Worm (Caenorhabditis elegans): ENCODE measurements around the gene Y69E1A.3.
A peak's percentile ranks its signal among the peaks of the same experiment; 100 is the strongest.

The Y69E1A.3 gene

DNA sequence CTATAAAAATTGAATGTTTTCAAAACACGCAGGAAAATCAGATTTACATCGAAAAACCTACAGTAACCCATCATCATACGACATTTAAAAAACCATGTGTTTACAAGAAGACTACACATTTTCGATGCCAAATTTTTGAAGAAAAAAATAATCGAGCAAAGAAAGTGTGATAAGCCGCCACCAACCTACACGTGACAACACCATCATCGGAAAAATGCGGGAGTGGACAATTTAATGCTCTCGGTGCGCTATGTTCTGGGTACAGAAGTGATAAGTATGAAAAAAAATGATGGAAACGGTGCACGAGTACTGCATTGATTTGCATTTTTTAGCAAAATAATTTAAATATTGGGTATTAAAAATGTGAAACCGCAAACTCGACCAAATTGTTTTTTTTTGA lies 12.6 kb downstream of the Y69E1A.3 start (continued):
- TF ChIP-seq hlh-17 (GFP tag; optimal IDR thresholded peaks at IDR 0.05; ENCODE audit: borderline replicate concordance): no peak
- no peak for TF ChIP-seq grh-1 (GFP tag; IDR thresholded peaks at IDR 0.05)
- TF ChIP-seq ama-1 (optimal IDR thresholded peaks at IDR 0.05): no peak
- no peak for TF ChIP-seq unc-62 (GFP tag; optimal IDR thresholded peaks at IDR 0.05)

DNA sequence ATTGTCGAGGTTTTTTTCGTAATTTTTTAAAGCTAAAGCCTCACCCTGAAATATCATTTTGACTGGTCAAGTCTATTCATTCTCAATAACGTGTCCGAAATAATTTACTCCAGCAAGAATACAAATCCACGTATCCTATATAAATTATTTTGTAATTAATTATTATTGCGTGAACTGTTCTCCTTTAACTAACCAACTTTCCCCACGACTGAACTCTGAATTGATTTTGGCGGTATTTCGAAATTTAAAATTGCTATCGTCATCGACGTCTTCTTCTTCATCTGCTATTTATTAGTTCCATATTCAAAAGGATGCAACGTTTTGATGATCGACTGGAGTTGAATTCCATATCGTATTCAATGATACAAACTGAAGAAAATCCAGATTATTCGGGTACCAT lies 14.3 kb downstream of the Y69E1A.3 start, which contains the start of the genes aqp-3 and Y69E1A.8:
TSS of gene aqp-3 (minus strand) at position 101 of the 400 bp plus-strand sequence.
TSS of gene Y69E1A.8 (plus strand) at position 246 of the 400 bp plus-strand sequence.
- no peak for TF ChIP-seq hlh-4 (tag; optimal IDR thresholded peaks at IDR 0.05)
- TF ChIP-seq fkh-10 (GFP tag; optimal IDR thresholded peaks at IDR 0.05): no peak
- TF ChIP-seq xbp-1 (tag; optimal IDR thresholded peaks at IDR 0.05): no peak
- TF ChIP-seq sox-4 (tag; optimal IDR thresholded peaks at IDR 0.05): no peak
- no peak for TF ChIP-seq zag-1 (tag; optimal IDR thresholded peaks at IDR 0.05)
- no peak for TF ChIP-seq sup-37 (GFP tag; optimal IDR thresholded peaks at IDR 0.05)
- no peak for TF ChIP-seq nhr-11 (tag; optimal IDR thresholded peaks at IDR 0.05)
- no peak for TF ChIP-seq lin-35 (GFP tag; optimal IDR thresholded peaks at IDR 0.05)
- TF ChIP-seq dsc-1 (tag; optimal IDR thresholded peaks at IDR 0.05): no peak
- no peak for TF ChIP-seq vab-15 (tag; optimal IDR thresholded peaks at IDR 0.05)
- no peak for TF ChIP-seq unc-86 (tag; optimal IDR thresholded peaks at IDR 0.05)
- TF ChIP-seq sptf-1 (tag; optimal IDR thresholded peaks at IDR 0.05): no peak
- TF ChIP-seq fkh-8 (tag; optimal IDR thresholded peaks at IDR 0.05): no peak
- TF ChIP-seq C16A3.4 (tag; optimal IDR thresholded peaks at IDR 0.05): no peak
- no peak for TF ChIP-seq nhr-47 (tag; optimal IDR thresholded peaks at IDR 0.05)
- no peak for TF ChIP-seq pqm-1 (tag; optimal IDR thresholded peaks at IDR 0.05)

DNA sequence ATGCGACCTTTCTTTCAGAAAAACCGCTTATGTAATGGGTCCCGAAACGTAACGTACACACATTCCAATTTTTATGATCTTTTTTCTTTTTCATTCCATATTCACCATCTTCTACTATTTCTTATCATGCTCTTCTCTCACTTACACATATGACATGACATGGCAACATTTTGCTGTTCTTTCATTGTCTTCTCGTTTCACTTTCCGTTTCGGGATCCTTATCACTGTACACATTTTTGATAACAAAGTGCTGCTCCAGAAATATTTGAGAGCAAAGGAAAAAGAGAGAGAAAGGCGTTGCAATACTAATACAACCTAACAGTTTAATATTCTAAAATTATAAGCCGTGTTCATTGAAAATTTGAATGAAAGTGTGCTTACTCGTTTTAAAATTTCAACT lies 18.2 kb downstream of the Y69E1A.3 start:
- peak; percentile 0 for TF ChIP-seq nhr-71 (tag; optimal IDR thresholded peaks at IDR 0.05)
- no peak for TF ChIP-seq pax-3 (tag; optimal IDR thresholded peaks at IDR 0.05)
- TF ChIP-seq elt-2 (tag; optimal IDR thresholded peaks at IDR 0.05): peak; percentile 85
- no peak for TF ChIP-seq efl-1 (optimal IDR thresholded peaks at IDR 0.05)
- peak in 1 of 2 experiments; percentile 83 for TF ChIP-seq efl-1 (GFP tag; optimal IDR thresholded peaks at IDR 0.05 in 1 of 2)
- no peak for TF ChIP-seq zip-4 (GFP tag; optimal IDR thresholded peaks at IDR 0.05)
- TF ChIP-seq unc-86 (tag; optimal IDR thresholded peaks at IDR 0.05): no peak
- TF ChIP-seq nhr-20 (tag; optimal IDR thresholded peaks at IDR 0.05): peak; percentile 5
- peak; percentile 8 for TF ChIP-seq blmp-1 (tag; optimal IDR thresholded peaks at IDR 0.05)
- TF ChIP-seq lin-35 (GFP tag; optimal IDR thresholded peaks at IDR 0.05): peak in 1 of 2 experiments; percentile 45
- no peak for TF ChIP-seq rnt-1 (tag; optimal IDR thresholded peaks at IDR 0.05)
- no peak for TF ChIP-seq C16A3.4 (tag; optimal IDR thresholded peaks at IDR 0.05)
- no peak for TF ChIP-seq pqm-1 (tag; optimal IDR thresholded peaks at IDR 0.05)
- TF ChIP-seq mef-2 (tag; optimal IDR thresholded peaks at IDR 0.05): no peak

DNA sequence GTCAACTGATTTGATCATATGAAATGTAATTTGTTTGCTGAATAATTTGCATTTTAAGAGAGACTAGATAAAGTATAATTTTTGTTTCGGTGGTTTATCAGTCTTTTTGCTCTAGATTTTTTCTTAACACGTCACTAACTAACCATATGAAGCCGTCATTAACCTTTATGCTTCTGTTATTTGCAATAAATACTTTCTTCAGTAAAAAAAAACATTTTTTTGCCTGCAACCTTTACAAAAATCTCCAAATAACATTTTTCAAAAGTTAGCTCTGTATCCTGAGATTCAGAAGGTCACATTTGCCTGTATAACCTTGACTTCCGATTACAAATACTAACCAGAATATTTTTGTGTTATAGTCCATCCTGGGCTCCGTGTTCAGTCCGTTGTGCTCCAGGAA lies 18.7 kb downstream of the Y69E1A.3 start:
- TF ChIP-seq ceh-88 (GFP tag; IDR thresholded peaks at IDR 0.05) (no peak), blmp-1 (tag; optimal IDR thresholded peaks at IDR 0.05) (no peak), C34B4.2 (tag; optimal IDR thresholded peaks at IDR 0.05) (no peak), zip-4 (GFP tag; optimal IDR thresholded peaks at IDR 0.05) (no peak), nhr-71 (tag; optimal IDR thresholded peaks at IDR 0.05) (no peak), ceh-90 (tag; optimal IDR thresholded peaks at IDR 0.05) (no peak), C04F5.9 (tag; optimal IDR thresholded peaks at IDR 0.05) (no peak), efl-1 (optimal IDR thresholded peaks at IDR 0.05) (no peak), efl-1 (GFP tag; optimal IDR thresholded peaks at IDR 0.05 in 1 of 2) (no peak), lin-15B (tag; optimal IDR thresholded peaks at IDR 0.05) (no peak), nhr-47 (tag; optimal IDR thresholded peaks at IDR 0.05) (no peak), hlh-4 (tag; optimal IDR thresholded peaks at IDR 0.05) (no peak), nhr-90 (tag; optimal IDR thresholded peaks at IDR 0.05; ENCODE audit: poor library complexity) (no peak), dsc-1 (tag; optimal IDR thresholded peaks at IDR 0.05) (no peak), elt-3 (tag; optimal IDR thresholded peaks at IDR 0.05) (no peak), zag-1 (tag; optimal IDR thresholded peaks at IDR 0.05) (no peak)
